Worm (Caenorhabditis elegans) whole organism, young adult: Measurements from ENCODE around the gene srh-215.

Experiments
- B0336.3 ChIP-seq: fragments of 200-800 bp; sonication (Bioruptor generic); IDR thresholded peaks from 2 replicates; pipeline ENCODE4 v1.3.6; 2022; ENCODE audit warnings: missing genetic modification characterization, missing compliant biosample characterization
- D2030.7 ChIP-seq: fragments of 200-800 bp; sonication (Bioruptor generic); IDR thresholded peaks from 2 replicates; pipeline ENCODE4 v1.3.6; 2022; ENCODE audit warnings: missing genetic modification reagents, missing genetic modification characterization, missing compliant biosample characterization
- F37B4.10 ChIP-seq: fragments of 200-800 bp; sonication (Bioruptor generic); IDR thresholded peaks from 2 replicates; pipeline ENCODE4 v1.3.6; 2022; ENCODE audit warnings: missing genetic modification characterization, missing compliant biosample characterization
- F55B11.4 ChIP-seq: sonication (generic microtip); optimal IDR thresholded peaks from 2 replicates; lab custom pipeline; 2016; ENCODE audit warnings: missing compliant biosample characterization, missing genetic modification characterization, borderline replicate concordance; ENCODE audit not compliant: insufficient read depth
- F57A8.1 ChIP-seq: fragments of 200-800 bp; sonication (Bioruptor generic); optimal IDR thresholded peaks from 2 replicates; lab custom pipeline; 2018; ENCODE audit warnings: mild to moderate bottlenecking, missing genetic modification characterization, moderate library complexity, missing compliant biosample characterization
- T07F8.4 ChIP-seq: sonication (generic microtip); optimal IDR thresholded peaks from 2 replicates; lab custom pipeline; 2016; ENCODE audit warnings: mild to moderate bottlenecking, missing genetic modification characterization, moderate library complexity, missing compliant biosample characterization
- Y95B8A.8 ChIP-seq: fragments of 200-800 bp; sonication (Bioruptor generic); IDR thresholded peaks from 2 replicates; pipeline ENCODE4 v1.3.6; 2022; ENCODE audit warnings: missing genetic modification reagents, missing genetic modification characterization, missing compliant biosample characterization
- ama-1 ChIP-seq, 3 experiments: fragments of 150-350 bp in 1 of 3; sonication (generic microtip) in 2 of 3; optimal IDR thresholded peaks; 2 replicates each; lab custom pipeline; 2014 to 2018; ENCODE audit warnings: missing biosample characterization in 2 of 3, missing genetic modification characterization in 2 of 3, missing genetic modification reagents in 2 of 3
- aptf-3 ChIP-seq: fragments of 200-800 bp; sonication (Bioruptor generic); IDR thresholded peaks from 2 replicates; pipeline ENCODE4 v1.3.6; 2022; ENCODE audit warnings: missing genetic modification characterization, missing compliant biosample characterization
- attf-5 ChIP-seq: fragments of 200-800 bp; sonication (Bioruptor generic); optimal IDR thresholded peaks from 2 replicates; lab custom pipeline; 2018; ENCODE audit warnings: mild to moderate bottlenecking, missing genetic modification characterization, missing compliant biosample characterization
- cebp-1 ChIP-seq, 2 experiments: fragments of 200-800 bp in 1 of 2; sonication (Bioruptor generic) in 1 of 2; sonication (generic microtip) in 1 of 2; IDR thresholded peaks in 1 of 2; optimal IDR thresholded peaks in 1 of 2; 2 replicates each; pipeline versions ENCODE4 v1.3.6 to Lab custom; 2017 to 2022; ENCODE audit warnings: missing compliant biosample characterization in 2 of 2, missing genetic modification characterization in 2 of 2, mild to moderate bottlenecking in 1 of 2, missing genetic modification reagents in 1 of 2, moderate library complexity in 1 of 2
- ceh-58 ChIP-seq: fragments of 200-800 bp; sonication (Bioruptor generic); IDR thresholded peaks from 2 replicates; pipeline ENCODE4 v1.3.6; 2022; ENCODE audit warnings: missing genetic modification characterization, missing compliant biosample characterization
- ets-4 ChIP-seq: fragments of 200-800 bp; sonication (Bioruptor generic); optimal IDR thresholded peaks from 2 replicates; lab custom pipeline; 2018; ENCODE audit warnings: mild to moderate bottlenecking, missing genetic modification characterization, missing compliant biosample characterization
- gei-17 ChIP-seq: fragments of 200-800 bp; sonication (Bioruptor generic); optimal IDR thresholded peaks from 2 replicates; lab custom pipeline; 2018; ENCODE audit warnings: mild to moderate bottlenecking, missing genetic modification characterization, missing compliant biosample characterization
- hmg-1.2 ChIP-seq: fragments of 200-800 bp; sonication (Bioruptor generic); IDR thresholded peaks from 2 replicates; pipeline ENCODE4 v1.3.6; 2022; ENCODE audit warnings: missing genetic modification reagents, missing genetic modification characterization, missing compliant biosample characterization
- hmg-20 ChIP-seq: fragments of 200-800 bp; sonication (Bioruptor generic); IDR thresholded peaks from 2 replicates; pipeline ENCODE4 v1.3.6; 2022; ENCODE audit warnings: missing genetic modification reagents, missing genetic modification characterization, missing compliant biosample characterization
- hrde-1 ChIP-seq: sonication (generic microtip); optimal IDR thresholded peaks from 2 replicates; lab custom pipeline; 2016; ENCODE audit warnings: missing genetic modification characterization, mild to moderate bottlenecking, missing compliant biosample characterization, moderate library complexity, missing genotype, missing genetic modification reagents, borderline replicate concordance
- hsf-1 ChIP-seq: fragments of 200-800 bp; sonication (Bioruptor generic); IDR thresholded peaks from 2 replicates; pipeline ENCODE4 v1.3.6; 2022; ENCODE audit warnings: missing genetic modification reagents, missing genetic modification characterization, missing compliant biosample characterization
- lag-1 ChIP-seq: fragments of 200-800 bp; sonication (Bioruptor generic); IDR thresholded peaks from 2 replicates; pipeline ENCODE4 v1.3.6; 2022; ENCODE audit warnings: missing genetic modification reagents, missing genetic modification characterization, missing compliant biosample characterization
- lin-26 ChIP-seq: fragments of 200-800 bp; sonication (Bioruptor generic); IDR thresholded peaks from 2 replicates; pipeline ENCODE4 v1.3.6; 2022; ENCODE audit warnings: missing genetic modification reagents, missing genetic modification characterization, missing compliant biosample characterization
- lin-40 ChIP-seq: sonication (generic microtip); optimal IDR thresholded peaks from 2 replicates; lab custom pipeline; 2016; ENCODE audit warnings: missing genetic modification characterization, mild to moderate bottlenecking, missing compliant biosample characterization, missing genotype, missing genetic modification reagents
- lin-54 ChIP-seq: fragments of 200-800 bp; sonication (Bioruptor generic); optimal IDR thresholded peaks from 2 replicates; lab custom pipeline; 2018; ENCODE audit warnings: mild to moderate bottlenecking, missing genetic modification characterization, missing compliant biosample characterization
- lir-1 ChIP-seq: fragments of 200-800 bp; sonication (Bioruptor generic); conservative IDR thresholded peaks from 2 replicates; pipeline ENCODE4 v1.3.6; 2022; ENCODE audit warnings: missing genetic modification reagents, missing genetic modification characterization, missing compliant biosample characterization
- lsl-1 ChIP-seq: fragments of 200-800 bp; sonication (Bioruptor generic); optimal IDR thresholded peaks from 2 replicates; lab custom pipeline; 2018; ENCODE audit warnings: mild to moderate bottlenecking, missing genetic modification characterization, moderate library complexity, missing compliant biosample characterization
- madf-6 ChIP-seq: fragments of 200-800 bp; sonication (Bioruptor generic); IDR thresholded peaks from 2 replicates; pipeline ENCODE4 v1.3.6; 2022; ENCODE audit warnings: missing genetic modification reagents, missing genetic modification characterization, missing compliant biosample characterization
- mcd-1 ChIP-seq: fragments of 200-800 bp; sonication (Bioruptor generic); IDR thresholded peaks from 2 replicates; pipeline ENCODE4 v1.3.6; 2022; ENCODE audit warnings: missing genetic modification reagents, missing genetic modification characterization, missing compliant biosample characterization
- mel-28 ChIP-seq: sonication (generic microtip); optimal IDR thresholded peaks from 2 replicates; lab custom pipeline; 2016; ENCODE audit warnings: borderline replicate concordance, mild to moderate bottlenecking, missing genetic modification characterization, missing compliant biosample characterization
- nfya-2 ChIP-seq: fragments of 200-800 bp; sonication (Bioruptor generic); IDR thresholded peaks from 2 replicates; pipeline ENCODE4 v1.3.6; 2022; ENCODE audit warnings: missing genetic modification reagents, missing genetic modification characterization, missing compliant biosample characterization
- nhr-27 ChIP-seq: fragments of 200-800 bp; sonication (Bioruptor generic); optimal IDR thresholded peaks from 2 replicates; lab custom pipeline; 2018; ENCODE audit warnings: mild to moderate bottlenecking, missing genetic modification characterization, moderate library complexity, missing compliant biosample characterization
- nhr-80 ChIP-seq: sonication (generic microtip); optimal IDR thresholded peaks from 2 replicates; lab custom pipeline; 2016; ENCODE audit warnings: missing genetic modification characterization, missing compliant biosample characterization
- nhr-90 ChIP-seq: sonication (generic microtip); optimal IDR thresholded peaks from 2 replicates; lab custom pipeline; 2016; ENCODE audit warnings: missing genotype, mild to moderate bottlenecking, missing genetic modification characterization, missing compliant biosample characterization
- rcor-1 ChIP-seq: fragments of 200-800 bp; sonication (Bioruptor generic); IDR thresholded peaks from 2 replicates; pipeline ENCODE4 v1.3.6; 2022; ENCODE audit warnings: missing genetic modification reagents, missing genetic modification characterization, missing compliant biosample characterization
- repo-1 ChIP-seq: sonication (generic microtip); optimal IDR thresholded peaks from 2 replicates; lab custom pipeline; 2017; ENCODE audit warnings: mild to moderate bottlenecking, missing genetic modification characterization, missing compliant biosample characterization
- snpc-4 ChIP-seq, 5 experiments: fragments of 150-350 bp in 1 of 5; sonication (generic microtip) in 4 of 5; optimal IDR thresholded peaks; 2 replicates each; lab custom pipeline; 2014 to 2018; ENCODE audit warnings: missing genetic modification characterization in 5 of 5, missing biosample characterization in 3 of 5, antibody characterized with exemption in 2 of 5, mild to moderate bottlenecking in 2 of 5, missing compliant biosample characterization in 2 of 5, missing genotype in 2 of 5, moderate library complexity in 2 of 5, missing genetic modification reagents in 1 of 5
- xnd-1 ChIP-seq: sonication (generic microtip); optimal IDR thresholded peaks from 2 replicates; lab custom pipeline; 2016; ENCODE audit warnings: missing genotype, missing genetic modification reagents, missing genetic modification characterization, missing compliant biosample characterization
- ztf-26 ChIP-seq: sonication (generic microtip); optimal IDR thresholded peaks from 2 replicates; lab custom pipeline; 2017; ENCODE audit warnings: missing genetic modification characterization, missing compliant biosample characterization

The srh-215 gene

DNA sequence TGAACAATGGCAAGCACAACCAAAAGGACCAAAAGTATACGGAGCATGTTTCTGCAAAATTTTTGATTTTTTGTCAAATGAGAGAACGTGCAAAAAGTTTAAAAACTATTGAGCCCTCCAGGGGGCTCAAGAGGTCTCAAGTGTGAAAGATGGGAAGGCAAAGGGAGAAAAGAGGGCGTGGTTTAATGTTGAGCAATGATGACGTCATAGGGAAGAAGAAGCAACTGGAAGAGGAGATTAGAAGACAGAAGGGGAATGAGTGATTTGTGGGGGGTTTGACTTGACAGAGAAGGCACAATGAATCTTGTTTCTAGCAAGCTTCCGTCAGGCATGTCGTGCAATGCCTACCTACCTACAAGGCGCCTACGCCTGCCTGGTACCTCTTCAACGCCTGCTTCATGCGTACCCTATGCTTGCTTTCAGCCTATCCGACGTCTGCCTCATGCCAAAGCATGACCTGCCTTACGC, 10.5 kb downstream of the srh-215 start, which contains the start of gene T20B3.14:
Gene T20B3.14, minus strand, starts transcription at position 51 of the 468 bp plus-strand sequence.
- TF ChIP-seq attf-5 (GFP tag; lab: Kevin White, UChicago) (no peak), F37B4.10 (GFP tag; lab: Robert Waterston, UW) (0 out of 2 replicates have a peak, but pooled peaks have one; percentile 89)

DNA sequence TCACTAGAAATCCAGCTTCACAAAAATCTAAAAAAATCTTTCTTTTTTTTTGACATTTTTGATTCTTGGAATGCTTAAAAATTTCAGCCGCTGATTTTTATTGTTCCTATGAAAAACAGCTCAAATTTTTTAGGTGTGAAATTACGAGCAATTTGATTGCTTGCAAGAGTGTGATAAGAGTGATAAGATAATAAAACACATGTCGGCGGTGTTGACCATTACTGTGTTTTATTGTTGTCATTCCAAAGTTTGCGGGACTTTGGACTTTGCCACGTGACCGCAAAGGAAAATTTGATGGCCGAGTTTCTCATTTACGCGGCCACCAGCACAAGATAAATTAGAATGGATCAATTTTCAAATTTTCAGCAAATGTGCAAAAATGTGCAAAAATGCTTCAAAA, 15.1 kb downstream of the srh-215 start:
- TF ChIP-seq lir-1 (GFP tag; lab: Robert Waterston, UW) (no peak), ceh-58 (GFP tag; lab: Robert Waterston, UW) (no peak), lsl-1 (GFP tag; lab: Kevin White, UChicago) (no peak), cebp-1 (GFP tag; IDR thresholded peaks at IDR 0.05; lab: Robert Waterston, UW) (no peak), cebp-1 (tag; optimal IDR thresholded peaks at IDR 0.05; lab: Kevin White, UChicago) (peak; percentile 17), ets-4 (GFP tag; lab: Kevin White, UChicago) (no peak), nfya-2 (GFP tag; lab: Robert Waterston, UW) (no peak), aptf-3 (GFP tag; lab: Robert Waterston, UW) (no peak), xnd-1 (no peak), T07F8.4 (tag; lab: Kevin White, UChicago) (no peak), hsf-1 (GFP tag; lab: Robert Waterston, UW) (no peak), nhr-80 (tag; lab: Kevin White, UChicago) (peak; percentile 56), snpc-4 (GFP tag; optimal IDR thresholded peaks at IDR 0.05; lab: Kevin White, UChicago) (no peak), snpc-4 (tag; optimal IDR thresholded peaks at IDR 0.05; lab: Kevin White, UChicago) (peak in 1 of 4 experiments; percentile 18)

DNA sequence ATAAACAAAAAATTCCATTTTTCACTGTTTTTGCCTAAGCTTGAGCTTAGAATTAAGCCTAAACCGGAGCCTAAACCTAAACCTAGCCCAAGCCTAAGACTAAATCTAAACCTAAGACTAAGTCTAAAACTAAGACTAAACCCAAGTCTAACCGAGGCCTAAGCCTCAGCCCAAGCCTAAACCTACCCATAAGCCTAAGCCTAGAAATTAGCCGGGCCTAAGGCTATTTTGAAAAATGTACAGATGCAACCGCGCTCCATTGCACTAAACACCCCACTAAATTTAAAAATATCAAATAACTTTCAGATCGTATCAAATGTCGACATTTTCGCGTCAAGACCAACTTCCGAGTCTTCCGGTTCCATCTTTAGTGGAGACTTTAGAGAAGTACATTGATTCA, 16.6 kb downstream of the srh-215 start, which contains the start of gene T20B3.1:
Gene T20B3.1, plus strand, starts transcription at position 301 of the 400 bp plus-strand sequence.
- TF ChIP-seq mel-28 (tag; lab: Kevin White, UChicago), result no peak
- no peak for TF ChIP-seq hmg-20 (GFP tag; lab: Robert Waterston, UW)
- no peak for TF ChIP-seq lin-40 (tag; lab: Kevin White, UChicago)
- TF ChIP-seq lag-1 (GFP tag; lab: Robert Waterston, UW), result no peak
- TF ChIP-seq nhr-27 (tag; lab: Kevin White, UChicago), result no peak
- TF ChIP-seq lin-26, result no peak
- TF ChIP-seq ztf-26, result no peak
- no peak for TF ChIP-seq F55B11.4 (tag; lab: Kevin White, UChicago)
- TF ChIP-seq repo-1 (tag; lab: Kevin White, UChicago), result no peak
- TF ChIP-seq D2030.7 (GFP tag; lab: Robert Waterston, UW), result no peak
- TF ChIP-seq rcor-1 (GFP tag; lab: Robert Waterston, UW), result no peak
- no peak for TF ChIP-seq lin-54 (GFP tag; lab: Kevin White, UChicago)
- no peak for TF ChIP-seq nhr-90 (tag; lab: Kevin White, UChicago)
- no peak for TF ChIP-seq xnd-1

DNA sequence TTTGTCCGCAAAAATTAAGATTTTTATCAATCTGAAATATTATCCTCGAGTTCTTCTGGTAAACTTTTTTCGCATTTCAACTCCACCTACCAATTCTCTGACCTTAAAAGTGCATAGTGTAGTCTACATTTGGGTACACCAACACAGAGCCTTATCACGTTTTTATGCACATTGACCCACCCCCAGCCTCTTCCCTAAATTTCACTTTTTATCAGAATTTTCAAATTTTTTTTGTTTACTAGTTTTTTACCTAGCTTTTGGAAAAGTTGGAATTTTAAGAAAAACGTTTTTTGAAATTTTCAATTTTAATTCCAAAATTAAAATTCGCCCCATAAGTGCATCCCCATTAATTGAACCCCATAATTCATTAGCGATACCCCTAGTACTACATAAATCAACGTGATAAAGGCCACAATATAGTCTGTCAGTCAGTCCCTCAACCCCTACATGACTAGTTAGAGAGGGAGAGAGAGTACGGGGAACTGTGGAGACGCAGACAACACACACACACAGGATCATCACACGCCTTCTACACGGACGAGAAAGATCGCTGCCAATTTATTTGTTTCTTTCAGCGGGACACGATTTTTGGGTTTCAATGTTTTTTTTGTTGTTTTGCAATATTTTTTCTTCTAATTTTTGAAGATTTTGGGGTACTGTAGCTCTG, 17.1 kb downstream of the srh-215 start:
- TF ChIP-seq Y95B8A.8 (GFP tag; lab: Robert Waterston, UW) (0 out of 2 replicates have a peak, but pooled peaks have one; percentile 34), B0336.3 (GFP tag; lab: Robert Waterston, UW) (peak; percentile 41; the same call in 1 of the 2 replicates), hmg-20 (GFP tag; lab: Robert Waterston, UW) (no peak), F57A8.1 (GFP tag; lab: Kevin White, UChicago) (no peak), hmg-1.2 (GFP tag; lab: Robert Waterston, UW) (peak; percentile 90), mcd-1 (GFP tag; lab: Robert Waterston, UW) (0 out of 2 replicates have a peak, but pooled peaks have one; percentile 17), madf-6 (peak; percentile 6; the same call in 1 of the 2 replicates), ama-1 (optimal IDR thresholded peaks at IDR 0.05; lab: Kevin White, UChicago) (no peak), ama-1 (GFP tag; optimal IDR thresholded peaks at IDR 0.05; lab: Kevin White, UChicago) (peak in 1 of 2 experiments; percentile 40), gei-17 (no peak), hrde-1 (peak; percentile 18), cebp-1 (GFP tag; IDR thresholded peaks at IDR 0.05; lab: Robert Waterston, UW) (no peak), cebp-1 (tag; optimal IDR thresholded peaks at IDR 0.05; lab: Kevin White, UChicago) (peak; percentile 22)
